Fruit fly (Drosophila melanogaster) whole organism, pupa: ENCODE measurements around the gene CG7458.

Experiments used
- CG10348 ChIP-seq: fragments of 200-800 bp; sonication (Bioruptor generic); IDR thresholded peaks from 2 replicates; pipeline ENCODE4 v1.3.6; 2022; ENCODE audit warnings: missing biosample characterization, missing genetic modification characterization
- CG13204 ChIP-seq: fragments of 200-800 bp; sonication (Bioruptor generic); optimal IDR thresholded peaks from 2 replicates; lab custom pipeline; 2018; ENCODE audit warnings: missing biosample characterization, mild to moderate bottlenecking, missing genetic modification characterization, moderate library complexity
- CG15710 ChIP-seq: fragments of 200-800 bp; sonication (Bioruptor generic); optimal IDR thresholded peaks from 2 replicates; lab custom pipeline; 2018; ENCODE audit warnings: missing biosample characterization, mild to moderate bottlenecking, missing genetic modification characterization, moderate library complexity
- CG34367 ChIP-seq: fragments of 200-800 bp; sonication (Bioruptor generic); optimal IDR thresholded peaks from 2 replicates; lab custom pipeline; 2018; ENCODE audit warnings: missing biosample characterization, mild to moderate bottlenecking, missing genetic modification characterization
- CG8159 ChIP-seq: fragments of 200-800 bp; sonication (Bioruptor generic); optimal IDR thresholded peaks from 3 replicates; lab custom pipeline; 2018; ENCODE audit warnings: missing biosample characterization, mild to moderate bottlenecking, missing genetic modification characterization, moderate library complexity
- CG9948 ChIP-seq: fragments of 200-800 bp; sonication (Bioruptor generic); optimal IDR thresholded peaks from 2 replicates; lab custom pipeline; 2018; ENCODE audit warnings: missing biosample characterization, mild to moderate bottlenecking, missing genetic modification characterization, moderate library complexity
- EcR ChIP-seq: fragments of 200-800 bp; sonication (Bioruptor generic); optimal IDR thresholded peaks from 3 replicates; lab custom pipeline; 2019; ENCODE audit warnings: missing biosample characterization, missing genetic modification characterization, mild to moderate bottlenecking, moderate library complexity, missing genetic modification reagents
- Pif1B ChIP-seq: fragments of 200-800 bp; sonication (Bioruptor generic); optimal IDR thresholded peaks from 3 replicates; lab custom pipeline; 2016; ENCODE audit warnings: missing biosample characterization, missing genetic modification characterization
- Snoo ChIP-seq: fragments of 200-800 bp; sonication (Bioruptor generic); optimal IDR thresholded peaks from 3 replicates; lab custom pipeline; 2017; ENCODE audit warnings: missing biosample characterization, mild to moderate bottlenecking, missing genetic modification characterization, inconsistent platforms
- fd96Ca ChIP-seq: fragments of 200-800 bp; sonication (Bioruptor generic); IDR thresholded peaks from 3 replicates; pipeline ENCODE4 v1.3.6; 2022; ENCODE audit warnings: missing biosample characterization, missing genetic modification characterization
- rn ChIP-seq: fragments of 200-800 bp; sonication (Bioruptor generic); IDR thresholded peaks from 2 replicates; pipeline ENCODE4 v1.3.6; 2022; ENCODE audit warnings: missing biosample characterization, missing genetic modification characterization

DNA sequence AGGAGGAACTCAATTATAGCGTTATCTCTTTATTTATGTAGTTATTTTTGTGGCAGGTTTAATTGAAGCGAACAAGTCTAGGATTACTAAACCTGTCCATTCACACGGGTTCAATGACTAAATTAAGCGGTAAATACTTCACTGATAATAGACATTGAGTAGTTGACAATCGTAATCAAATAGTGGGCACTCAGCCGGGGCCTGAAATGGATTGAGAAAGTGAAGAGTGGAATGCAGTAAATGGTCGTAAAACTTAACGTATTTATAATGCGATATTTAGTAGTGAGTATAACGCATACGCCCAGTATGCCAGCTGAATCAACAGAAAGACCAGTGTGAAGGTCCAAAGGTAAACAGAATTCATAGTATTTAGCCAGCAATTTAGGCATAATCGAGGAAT is 18.8 kb upstream of the CG7458 start:
- TF ChIP-seq CG10348 (GFP tag; lab: Robert Waterston, UW): no peak
- TF ChIP-seq CG15710 (tag; lab: Kevin White, UChicago): no peak
- no peak for TF ChIP-seq CG8159 (tag; lab: Kevin White, UChicago)
- no peak for TF ChIP-seq CG9948 (tag; lab: Kevin White, UChicago)
- TF ChIP-seq rn: no peak
- no peak for TF ChIP-seq CG13204 (GFP tag; lab: Kevin White, UChicago)
- TF ChIP-seq EcR: no peak
- TF ChIP-seq fd96Ca (GFP tag; lab: Robert Waterston, UW): no peak
- no peak for TF ChIP-seq Snoo
- no peak for TF ChIP-seq Pif1B
- no peak for TF ChIP-seq CG34367 (tag; lab: Kevin White, UChicago)
